Worm (Caenorhabditis elegans): ENCODE results near the gene srh-281.

The srh-281 gene

DNA sequence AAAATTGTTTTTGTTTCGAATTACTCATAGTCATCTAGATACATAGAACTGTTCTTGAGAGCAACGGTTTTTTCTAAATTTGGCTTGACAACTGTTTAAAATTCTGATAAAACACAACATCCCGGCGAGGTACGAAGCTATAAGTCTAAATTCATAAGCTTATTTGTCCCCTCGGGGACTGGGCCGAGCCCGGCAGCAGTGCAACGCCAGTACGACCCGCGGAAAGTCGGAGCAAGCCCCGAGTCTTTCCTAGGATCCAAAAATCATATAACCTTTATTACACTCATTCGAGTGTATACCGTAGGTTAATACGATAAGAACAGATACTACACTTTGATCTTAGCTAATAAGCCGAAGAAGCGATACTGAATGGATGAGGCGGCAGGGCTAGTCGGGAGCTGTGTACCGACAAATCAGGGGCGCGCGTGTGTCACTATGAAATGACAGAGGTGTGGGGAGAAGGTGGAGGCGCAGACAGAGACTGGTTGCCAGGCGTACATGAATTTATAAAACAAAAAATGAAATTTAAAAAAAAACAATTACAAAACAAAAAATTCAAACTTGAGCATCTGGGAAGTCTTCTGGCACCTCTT is 35.0 kb downstream of the srh-281 start (continued):
- TF ChIP-seq unc-130 (GFP tag; optimal IDR thresholded peaks at IDR 0.05) (peak; percentile 12), nhr-102 (tag; optimal IDR thresholded peaks at IDR 0.05) (peak; percentile 14), lim-7 (GFP tag; IDR thresholded peaks at IDR 0.05) (no peak), tra-1 (GFP tag; IDR thresholded peaks at IDR 0.05) (peak; percentile 42; the same call in 1 of the 2 replicates), pha-4 (GFP tag; IDR thresholded peaks at IDR 0.05) (0 out of 2 replicates have a peak, but pooled peaks have one; percentile 10), pha-4 (tag; optimal IDR thresholded peaks at IDR 0.05) (no peak), unc-39 (tag; optimal IDR thresholded peaks at IDR 0.05) (no peak), snpc-1.2 (GFP tag; IDR thresholded peaks at IDR 0.05) (peak; percentile 65), nhr-48 (tag; optimal IDR thresholded peaks at IDR 0.05) (peak; percentile 35), nhr-76 (tag; optimal IDR thresholded peaks at IDR 0.05) (no peak), lir-3 (tag; optimal IDR thresholded peaks at IDR 0.05) (no peak), nhr-6 (tag; optimal IDR thresholded peaks at IDR 0.05) (no peak), madf-9 (GFP tag; conservative IDR thresholded peaks at IDR 0.05) (no peak), snpc-4 (tag; optimal IDR thresholded peaks at IDR 0.05) (no peak)

DNA sequence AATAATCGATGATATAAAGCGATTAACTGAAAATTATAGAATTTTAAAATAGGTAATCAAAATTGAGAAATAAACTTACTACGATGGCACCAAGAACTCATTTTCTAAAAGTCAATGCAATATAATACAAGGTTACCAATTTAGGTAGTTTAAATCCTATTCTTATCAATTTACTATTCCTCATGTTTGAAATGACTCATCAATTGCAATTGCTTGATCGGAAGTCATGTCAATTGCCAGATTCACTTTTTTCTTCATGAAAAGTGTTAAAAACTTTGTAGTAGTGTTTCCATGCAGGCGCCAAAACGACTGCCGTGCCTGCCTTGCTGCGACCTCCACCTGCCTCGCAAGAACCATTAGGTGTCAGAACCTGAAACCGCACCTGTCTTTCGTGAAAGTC is 36.0 kb downstream of the srh-281 start, which contains the start of gene F11A5.13:
TSS of gene F11A5.13 (minus strand) at position 101 of the 400 bp plus-strand sequence.
- TF ChIP-seq nhr-237 (tag; optimal IDR thresholded peaks at IDR 0.05) (no peak), ces-1 (GFP tag; optimal IDR thresholded peaks at IDR 0.05) (no peak), unc-39 (tag; optimal IDR thresholded peaks at IDR 0.05) (no peak), nhr-10 (tag; optimal IDR thresholded peaks at IDR 0.05) (no peak), ceh-62 (tag; optimal IDR thresholded peaks at IDR 0.05) (no peak), unc-130 (GFP tag; optimal IDR thresholded peaks at IDR 0.05) (no peak), T26A8.4 (GFP tag; IDR thresholded peaks at IDR 0.05) (no peak), pqm-1 (tag; optimal IDR thresholded peaks at IDR 0.05) (no peak), fkh-10 (GFP tag; optimal IDR thresholded peaks at IDR 0.05) (no peak), daf-12 (tag; optimal IDR thresholded peaks at IDR 0.05) (no peak)

DNA sequence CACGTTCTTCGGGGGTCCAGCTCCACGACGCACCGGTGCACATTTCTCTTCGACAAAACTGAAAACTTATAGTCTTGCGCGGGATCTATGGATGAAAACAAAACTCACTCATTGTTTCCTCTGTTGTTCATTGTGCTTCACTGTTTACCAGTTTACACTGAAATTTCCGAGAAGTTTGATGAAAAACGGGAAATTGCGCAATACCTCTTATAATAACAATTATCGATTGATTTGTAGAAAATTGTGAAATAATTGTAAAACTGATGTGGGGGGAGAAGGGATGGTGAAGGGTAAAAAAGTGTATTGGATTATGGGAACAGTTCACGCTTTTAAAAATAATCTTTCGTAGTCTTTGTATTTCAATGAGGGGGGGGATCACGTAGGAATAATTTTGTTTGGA is 38.9 kb downstream of the srh-281 start:
- no peak for TF ChIP-seq aha-1 (tag)
- TF ChIP-seq unc-62 (GFP tag; optimal IDR thresholded peaks at IDR 0.05 in 1 of 2): peak in 1 of 2 experiments; percentile 97
- no peak for TF ChIP-seq unc-62 (tag; optimal IDR thresholded peaks at IDR 0.05)

DNA sequence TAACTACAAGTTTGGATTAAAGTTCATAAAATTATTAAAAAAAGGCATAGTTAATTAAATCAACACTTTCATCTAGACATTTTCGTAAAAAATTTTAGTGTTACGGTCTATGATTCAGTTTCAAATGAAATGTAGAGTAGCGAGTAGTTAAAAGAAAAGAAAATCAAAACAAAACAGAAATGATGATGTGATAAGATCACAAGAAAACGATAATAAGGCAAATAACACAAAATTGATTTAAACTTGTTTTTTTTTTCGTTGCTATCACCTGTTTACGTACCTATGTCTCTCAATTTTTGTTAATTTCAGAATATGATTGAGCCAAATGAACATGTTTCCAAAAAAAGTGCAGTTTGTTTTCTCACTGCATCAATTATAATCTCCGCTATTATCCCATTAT is 39.3 kb downstream of the srh-281 start, which contains the start of the genes F21H7.2 and F21H7.12:
TSS of gene F21H7.2 (minus strand) at position 101 of the 400 bp plus-strand sequence.
TSS of gene F21H7.12 (plus strand) at position 270 of the 400 bp plus-strand sequence.
- TF ChIP-seq madf-9 (GFP tag; conservative IDR thresholded peaks at IDR 0.05): no peak

DNA sequence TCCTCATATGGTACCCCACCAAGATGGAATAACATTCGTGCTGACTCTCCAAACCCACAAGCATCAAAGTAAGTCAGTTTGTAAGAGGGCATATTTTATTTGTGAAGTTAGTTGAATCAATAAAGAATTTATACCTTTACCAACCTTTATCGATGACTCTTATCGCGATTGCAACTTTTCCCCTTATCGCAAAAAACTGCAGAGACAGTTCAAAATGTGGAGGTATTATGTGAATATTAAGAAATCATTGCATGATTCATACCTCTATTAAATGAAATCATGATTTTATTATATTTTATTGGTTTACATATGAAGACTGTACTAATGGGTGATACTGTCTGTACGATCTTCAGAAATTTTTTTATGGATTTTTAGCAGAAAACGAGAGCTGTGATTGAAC is 41.6 kb downstream of the srh-281 start, which contains the start of gene gst-22:
TSS of gene gst-22 (minus strand) at position 103 of the 400 bp plus-strand sequence.
- TF ChIP-seq nhr-28 (tag; optimal IDR thresholded peaks at IDR 0.05) (peak; percentile 44), nhr-10 (tag; optimal IDR thresholded peaks at IDR 0.05) (no peak), pqm-1 (tag; optimal IDR thresholded peaks at IDR 0.05) (peak; percentile 82), hlh-11 (tag; optimal IDR thresholded peaks at IDR 0.05) (peak; percentile 24), dmd-6 (GFP tag; IDR thresholded peaks at IDR 0.05) (peak; percentile 82), php-3 (GFP tag; IDR thresholded peaks at IDR 0.05) (peak; percentile 87), F49E8.2 (tag; optimal IDR thresholded peaks at IDR 0.05; ENCODE audit: borderline replicate concordance) (no peak)

DNA sequence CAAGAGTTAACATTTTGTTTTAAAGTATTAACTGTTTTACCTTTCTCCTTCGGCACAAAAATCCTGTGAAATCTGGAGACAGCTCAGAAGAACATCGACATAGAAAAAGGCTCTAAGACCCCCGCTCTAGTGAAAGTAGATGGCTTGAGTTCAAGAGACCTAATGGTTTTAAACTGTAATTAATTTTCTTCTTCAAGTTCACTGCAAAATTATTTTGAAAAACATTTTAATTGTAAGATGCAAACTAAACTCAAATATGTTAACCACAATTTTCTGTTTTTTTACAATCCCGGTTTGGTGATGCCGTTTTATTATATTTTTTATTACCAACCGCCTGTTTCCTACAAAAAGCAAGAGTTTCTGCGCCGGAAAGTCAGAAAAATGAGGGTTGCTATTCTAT is 43.0 kb downstream of the srh-281 start, which contains the start of gene clec-233:
TSS of gene clec-233 (plus strand) at position 301 of the 400 bp plus-strand sequence.
- TF ChIP-seq madf-5 (GFP tag; IDR thresholded peaks at IDR 0.05) (no peak), hlh-11 (tag; optimal IDR thresholded peaks at IDR 0.05) (no peak), ceh-28 (tag; optimal IDR thresholded peaks at IDR 0.05) (no peak), nhr-41 (GFP tag; IDR thresholded peaks at IDR 0.05) (no peak), ztf-7 (tag; optimal IDR thresholded peaks at IDR 0.05) (no peak), ZK337.2 (GFP tag; IDR thresholded peaks at IDR 0.05) (no peak), ceh-32 (tag; optimal IDR thresholded peaks at IDR 0.05; ENCODE audit: poor library complexity) (no peak), spr-1 (tag; optimal IDR thresholded peaks at IDR 0.05) (no peak), lin-39 (tag; optimal IDR thresholded peaks at IDR 0.05) (no peak), snpc-1.2 (GFP tag; IDR thresholded peaks at IDR 0.05) (no peak), lin-38 (GFP tag; IDR thresholded peaks at IDR 0.05) (no peak)

Measured in whole organism, L4 larva.